Worm (Caenorhabditis elegans): ENCODE data around the gene T04F8.7.

T04F8.7 gene

DNA sequence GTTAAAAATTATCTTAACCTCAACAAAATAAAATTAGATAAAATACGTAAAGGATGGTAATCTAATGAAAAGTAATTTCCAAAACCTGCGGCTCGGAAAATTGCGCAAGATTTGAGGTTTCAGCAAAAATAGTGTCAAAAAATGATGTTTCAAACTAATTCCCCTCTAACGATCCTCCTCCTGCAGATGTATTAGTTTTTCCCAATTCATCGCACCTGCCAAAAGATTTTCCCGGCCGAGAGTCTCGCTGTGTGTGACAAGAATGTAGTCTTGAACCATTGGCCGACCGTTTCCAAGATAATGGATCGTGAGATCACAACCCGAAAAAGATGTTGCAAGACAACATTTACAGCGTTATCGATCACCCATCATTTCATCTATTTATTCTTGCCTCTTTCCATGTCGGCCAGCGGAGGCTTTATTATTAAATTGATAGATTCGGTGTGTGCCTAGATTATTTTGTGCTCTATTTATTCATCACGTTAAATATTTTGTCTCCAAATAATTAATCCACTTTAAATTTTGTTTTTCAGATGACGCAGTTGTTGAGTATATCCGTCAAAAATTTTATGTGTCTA lies 9.3 kb upstream of the T04F8.7 start, which contains the start of the genes C44C10.10 and C44C10.5:
Gene C44C10.10 (plus strand): TSS at position 301 of the 578 bp plus-strand sequence.
Gene C44C10.5 (plus strand): TSS at position 528 of the 578 bp plus-strand sequence.
- TF ChIP-seq B0035.1 (tag; optimal IDR thresholded peaks at IDR 0.05), result no peak
- TF ChIP-seq nhr-27 (tag; optimal IDR thresholded peaks at IDR 0.05), result no peak
- no peak for TF ChIP-seq F49E8.2 (tag; optimal IDR thresholded peaks at IDR 0.05; ENCODE audit: insufficient read depth)
- no peak for TF ChIP-seq rec-8 (tag; optimal IDR thresholded peaks at IDR 0.05)
- no peak for TF ChIP-seq mes-4 (tag; optimal IDR thresholded peaks at IDR 0.05)
- TF ChIP-seq ztf-25 (GFP tag; IDR thresholded peaks at IDR 0.05), result no peak
- TF ChIP-seq attf-3 (GFP tag; conservative IDR thresholded peaks at IDR 0.05), result no peak
- no peak for TF ChIP-seq attf-6 (GFP tag; IDR thresholded peaks at IDR 0.05)
- no peak for TF ChIP-seq nhr-179 (tag; optimal IDR thresholded peaks at IDR 0.05)
- no peak for TF ChIP-seq rpc-1 (optimal IDR thresholded peaks at IDR 0.05)
- no peak for TF ChIP-seq rpc-1 (tag; optimal IDR thresholded peaks at IDR 0.05)
- TF ChIP-seq rcor-1 (GFP tag; IDR thresholded peaks at IDR 0.05), result no peak
- TF ChIP-seq xnd-1 (tag; optimal IDR thresholded peaks at IDR 0.05), result no peak

DNA sequence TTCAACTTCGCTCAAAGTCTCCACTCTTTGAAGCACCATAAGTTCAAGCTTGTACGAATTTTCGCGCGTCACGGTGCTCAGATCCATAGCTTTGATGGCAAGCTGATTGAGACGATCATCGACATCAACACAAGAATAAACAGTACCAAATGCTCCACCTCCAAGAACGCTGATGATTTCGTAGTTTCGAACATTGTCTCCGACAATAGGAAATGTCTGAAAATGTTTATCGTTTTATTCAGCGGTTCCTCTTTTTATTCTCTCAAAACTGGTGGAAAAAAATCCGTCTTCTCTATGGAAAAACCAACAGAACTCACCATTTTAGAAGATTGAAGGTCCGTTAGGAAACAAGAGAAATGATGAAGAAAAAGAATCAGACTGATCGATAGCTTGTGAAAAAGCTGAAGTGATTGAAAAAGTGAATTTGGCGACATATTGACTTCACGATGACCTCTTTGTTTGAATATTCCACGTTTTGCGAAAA lies 7.1 kb upstream of the T04F8.7 start, which contains the start of gene C44C10.7:
Gene C44C10.7 (minus strand): TSS at position 434 of the 484 bp plus-strand sequence.
- TF ChIP-seq repo-1 (tag; optimal IDR thresholded peaks at IDR 0.05), result no peak

DNA sequence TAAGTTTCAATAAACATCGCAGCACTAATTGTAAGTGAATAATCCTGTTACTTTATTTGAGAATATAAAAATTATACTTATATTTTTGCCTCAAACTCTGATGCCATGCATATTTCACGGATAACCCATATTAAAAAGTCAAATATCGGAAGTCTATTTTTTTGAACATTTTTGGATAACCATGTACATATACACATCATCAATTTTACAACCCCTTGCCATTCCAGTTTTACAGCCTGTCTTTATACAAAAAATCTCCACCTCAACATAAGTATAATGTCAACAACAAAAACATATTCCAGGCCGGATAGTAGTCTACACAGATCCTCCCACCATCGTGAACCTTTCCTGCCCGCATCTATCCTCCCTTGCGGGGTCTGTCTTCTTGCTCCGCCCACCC lies 3.5 kb upstream of the T04F8.7 start, which contains the start of gene hnd-1:
Gene hnd-1 (plus strand): TSS at position 301 of the 400 bp plus-strand sequence.
- TF ChIP-seq mel-28 (tag; optimal IDR thresholded peaks at IDR 0.05; ENCODE audit: borderline replicate concordance) (no peak), rcor-1 (GFP tag; IDR thresholded peaks at IDR 0.05) (no peak), F57A8.1 (GFP tag; optimal IDR thresholded peaks at IDR 0.05) (no peak), sdz-38 (tag; optimal IDR thresholded peaks at IDR 0.05) (no peak), F37B4.10 (GFP tag; IDR thresholded peaks at IDR 0.05) (no peak), bed-2 (GFP tag; IDR thresholded peaks at IDR 0.05) (no peak), madf-3 (GFP tag; IDR thresholded peaks at IDR 0.05) (no peak), somi-1 (GFP tag; optimal IDR thresholded peaks at IDR 0.05) (no peak), aptf-2 (GFP tag; conservative IDR thresholded peaks at IDR 0.05) (no peak), hmg-20 (GFP tag; IDR thresholded peaks at IDR 0.05) (no peak), hsf-1 (GFP tag; IDR thresholded peaks at IDR 0.05) (no peak), F55B11.4 (tag; optimal IDR thresholded peaks at IDR 0.05; ENCODE audit: borderline replicate concordance, insufficient read depth) (no peak), xnd-1 (tag; optimal IDR thresholded peaks at IDR 0.05) (no peak), lsy-27 (tag; optimal IDR thresholded peaks at IDR 0.05; ENCODE audit: borderline replicate concordance, insufficient read depth) (no peak), C06A6.2 (GFP tag; conservative IDR thresholded peaks at IDR 0.05) (no peak), F39B2.1 (GFP tag; IDR thresholded peaks at IDR 0.05) (no peak), pbrm-1 (GFP tag; IDR thresholded peaks at IDR 0.05) (no peak), nhr-80 (tag; optimal IDR thresholded peaks at IDR 0.05) (no peak), attf-6 (GFP tag; IDR thresholded peaks at IDR 0.05) (no peak)

DNA sequence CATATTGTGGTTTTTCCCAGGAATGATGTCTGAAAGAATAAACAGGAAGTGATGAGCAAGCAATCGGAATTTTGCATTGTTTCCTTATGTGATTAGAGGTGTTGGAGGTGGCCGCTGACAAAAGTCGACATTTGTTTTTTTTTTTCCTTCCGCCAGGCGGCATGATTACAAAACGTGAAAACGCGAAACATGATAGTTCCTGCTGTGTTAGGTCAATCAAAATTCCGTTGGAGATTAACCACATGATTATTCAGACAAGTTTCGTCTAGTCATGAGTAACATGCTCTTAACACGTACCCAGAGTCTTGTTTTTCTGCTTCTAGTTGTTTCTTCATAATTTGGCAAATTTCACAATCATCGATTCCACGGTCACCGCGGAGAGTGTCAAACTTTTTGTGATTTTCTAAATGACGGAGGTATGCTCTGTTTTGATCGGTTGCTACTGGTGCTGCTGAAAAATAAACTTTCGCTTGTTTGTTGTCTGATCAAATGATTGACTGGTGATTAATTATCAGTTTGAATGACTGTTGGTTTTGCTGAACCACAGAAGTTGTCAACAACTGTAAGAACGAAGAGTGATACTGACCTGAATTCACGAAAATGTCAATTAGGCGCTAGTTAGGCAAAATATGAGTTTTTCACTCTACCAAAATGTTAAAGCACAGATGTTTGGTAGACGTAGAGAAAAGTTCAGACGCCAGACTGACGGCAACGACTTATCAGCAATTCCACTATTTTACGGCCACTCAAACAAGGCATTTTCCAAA lies 1.4 kb downstream of the T04F8.7 start:
- TF ChIP-seq nhr-80 (tag; optimal IDR thresholded peaks at IDR 0.05) (peak; percentile 89), nhr-120 (GFP tag; IDR thresholded peaks at IDR 0.05) (no peak), hmg-20 (GFP tag; IDR thresholded peaks at IDR 0.05) (no peak), ZK185.1 (tag; optimal IDR thresholded peaks at IDR 0.05; ENCODE audit: poor library complexity, severe bottlenecking) (peak; percentile 24), cebp-2 (GFP tag; IDR thresholded peaks at IDR 0.05) (no peak), let-607 (tag; optimal IDR thresholded peaks at IDR 0.05) (peak; percentile 30 to 48), rec-8 (tag; optimal IDR thresholded peaks at IDR 0.05) (no peak), ztf-28 (GFP tag; IDR thresholded peaks at IDR 0.05) (no peak), pha-4 (tag; optimal IDR thresholded peaks at IDR 0.05) (peak; percentile 59), F33H1.4 (GFP tag; IDR thresholded peaks at IDR 0.05) (no peak), atf-7 (tag; optimal IDR thresholded peaks at IDR 0.05) (peak; percentile 45), ets-4 (GFP tag; optimal IDR thresholded peaks at IDR 0.05) (peak; percentile 4), unc-62 (GFP tag; optimal IDR thresholded peaks at IDR 0.05) (peak; percentile 19), F55B11.4 (tag; optimal IDR thresholded peaks at IDR 0.05; ENCODE audit: borderline replicate concordance, insufficient read depth) (no peak), aptf-2 (GFP tag; conservative IDR thresholded peaks at IDR 0.05) (no peak), Y67H2A.10 (GFP tag; conservative IDR thresholded peaks at IDR 0.05) (no peak)

Data from whole organism, young adult.